Fruit fly (Drosophila melanogaster): ENCODE results near the gene ND-51.

The ND-51 gene

dm6 chr2L:6075345-6075744 is 12.8 kb upstream of the ND-51 start (continued):
- peak; percentile 72 for TF ChIP-seq cg (GFP tag; optimal IDR thresholded peaks at IDR 0.05)
- peak; percentile 98 for TF ChIP-seq crol (GFP tag; IDR thresholded peaks at IDR 0.05)
- peak; percentile 43; the same call in 1 of the 3 replicates for TF ChIP-seq Opbp (GFP tag; IDR thresholded peaks at IDR 0.05; ENCODE audit: partially characterized antibody)
- TF ChIP-seq Hr3 (GFP tag; optimal IDR thresholded peaks at IDR 0.05): peak; percentile 43
- TF ChIP-seq Rfx (GFP tag; IDR thresholded peaks at IDR 0.05): no peak
- TF ChIP-seq CG42726 (GFP tag; IDR thresholded peaks at IDR 0.05; ENCODE audit: partially characterized antibody): peak; percentile 54; the same call in 1 of the 2 replicates
- TF ChIP-seq Dll (GFP tag; IDR thresholded peaks at IDR 0.05; ENCODE audit: partially characterized antibody): 0 out of 4 replicates have a peak, but pooled peaks have one; percentile 13
- TF ChIP-seq CG34376 (GFP tag; optimal IDR thresholded peaks at IDR 0.05): no peak
- TF ChIP-seq CG18599 (GFP tag; optimal IDR thresholded peaks at IDR 0.05): peak; percentile 28
- peak; percentile 95 for TF ChIP-seq CG7745 (tag; optimal IDR thresholded peaks at IDR 0.05)
- peak; percentile 95 for TF ChIP-seq kni (GFP tag; optimal IDR thresholded peaks at IDR 0.05)
- TF ChIP-seq Deaf1 (tag; optimal IDR thresholded peaks at IDR 0.05): peak; percentile 48
- no peak for TF ChIP-seq bsh (GFP tag; optimal IDR thresholded peaks at IDR 0.05)
- TF ChIP-seq Atf3 (GFP tag; optimal IDR thresholded peaks at IDR 0.05): peak; percentile 0
- peak; percentile 57; the same call in 1 of the 2 replicates for TF ChIP-seq chm (GFP tag; IDR thresholded peaks at IDR 0.05)
- TF ChIP-seq CG13894 (tag; optimal IDR thresholded peaks at IDR 0.05): peak; percentile 55
- TF ChIP-seq ci (GFP tag; IDR thresholded peaks at IDR 0.05): 0 out of 3 replicates have a peak, but pooled peaks have one; percentile 59
- no peak for TF ChIP-seq CG12104 (GFP tag; optimal IDR thresholded peaks at IDR 0.05)
- peak; percentile 9 for TF ChIP-seq CG6813 (GFP tag; optimal IDR thresholded peaks at IDR 0.05)
- no peak for TF ChIP-seq tna (GFP tag; IDR thresholded peaks at IDR 0.05; ENCODE audit: partially characterized antibody)
- TF ChIP-seq sd (tag; optimal IDR thresholded peaks at IDR 0.05): peak; percentile 6
- peak; percentile 70; the same call in 1 of the 2 replicates for TF ChIP-seq ttk (GFP tag; IDR thresholded peaks at IDR 0.05)
- TF ChIP-seq CG16813 (GFP tag; IDR thresholded peaks at IDR 0.05; ENCODE audit: partially characterized antibody): no peak

dm6 chr2L:6074314-6074713 is 11.8 kb upstream of the ND-51 start:
- TF ChIP-seq z (GFP tag; IDR thresholded peaks at IDR 0.05) (peak; percentile 79), abd-A (tag; optimal IDR thresholded peaks at IDR 0.05) (peak; percentile 68), Fer1 (GFP tag; optimal IDR thresholded peaks at IDR 0.05) (no peak), Gug (GFP tag; IDR thresholded peaks at IDR 0.05) (no peak), Usf (GFP tag; optimal IDR thresholded peaks at IDR 0.05) (no peak), toy (GFP tag; IDR thresholded peaks at IDR 0.05) (no peak), sqz (GFP tag; optimal IDR thresholded peaks at IDR 0.05) (peak; percentile 72), CG31365 (tag; optimal IDR thresholded peaks at IDR 0.05) (no peak), peb (GFP tag; IDR thresholded peaks at IDR 0.05) (0 out of 2 replicates have a peak, but pooled peaks have one; percentile 10), CG8388 (GFP tag; optimal IDR thresholded peaks at IDR 0.05) (no peak), esg (GFP tag; conservative IDR thresholded peaks at IDR 0.05) (no peak), insv (GFP tag; optimal IDR thresholded peaks at IDR 0.05) (no peak), odd (GFP tag; optimal IDR thresholded peaks at IDR 0.05) (no peak), CG13894 (tag; optimal IDR thresholded peaks at IDR 0.05) (peak; percentile 41), pnt (GFP tag; optimal IDR thresholded peaks at IDR 0.05) (no peak), CG32772 (GFP tag; IDR thresholded peaks at IDR 0.05) (peak; percentile 46; the same call in 1 of the 2 replicates), CG30431 (GFP tag; optimal IDR thresholded peaks at IDR 0.05) (no peak), fd64A (GFP tag; optimal IDR thresholded peaks at IDR 0.05) (peak; percentile 8), hkb (optimal IDR thresholded peaks at IDR 0.05) (no peak), hkb (GFP tag; IDR thresholded peaks at IDR 0.05) (0 out of 2 replicates have a peak, but pooled peaks have one; percentile 21), ssp (GFP tag; IDR thresholded peaks at IDR 0.05) (no peak), seq (GFP tag; IDR thresholded peaks at IDR 0.05) (peak; percentile 35; the same call in 1 of the 2 replicates), phol (tag; optimal IDR thresholded peaks at IDR 0.05) (no peak), Hr3 (GFP tag; optimal IDR thresholded peaks at IDR 0.05) (no peak), CG9932 (GFP tag; IDR thresholded peaks at IDR 0.05) (no peak), trem (tag; optimal IDR thresholded peaks at IDR 0.05) (no peak), CG7963 (GFP tag; IDR thresholded peaks at IDR 0.05; ENCODE audit: partially characterized antibody) (no peak), CG2889 (GFP tag; IDR thresholded peaks at IDR 0.05) (0 out of 3 replicates have a peak, but pooled peaks have one; percentile 19), oc (tag; optimal IDR thresholded peaks at IDR 0.05) (no peak)
